Worm (Caenorhabditis elegans) whole organism, early embryonic: ENCODE data around the gene rps-12.
"Not testable (repeated sequence)": the region's sequence is repeated elsewhere in the genome, so short reads cannot be mapped to it uniquely, and the experiment has no call there.

Source experiments
- ama-1 ChIP-seq: fragments of 150-350 bp; optimal IDR thresholded peaks from 2 replicates; lab custom pipeline; 2014
- ceh-13 ChIP-seq: fragments of 200-800 bp; sonication (Bioruptor generic); optimal IDR thresholded peaks from 2 replicates; lab custom pipeline; 2018; ENCODE audit warnings: mild to moderate bottlenecking, missing genetic modification characterization, missing compliant biosample characterization
- ets-7 ChIP-seq: sonication (generic microtip); optimal IDR thresholded peaks from 2 replicates; lab custom pipeline; 2016; ENCODE audit warnings: missing genotype, missing genetic modification characterization, missing compliant biosample characterization
- hmbx-1 ChIP-seq: sonication (generic microtip); optimal IDR thresholded peaks from 2 replicates; lab custom pipeline; 2016; ENCODE audit warnings: mild to moderate bottlenecking, missing genetic modification characterization, missing compliant biosample characterization
- hmg-4 ChIP-seq: fragments of 200-800 bp; sonication (Bioruptor generic); optimal IDR thresholded peaks from 2 replicates; lab custom pipeline; 2018; ENCODE audit warnings: mild to moderate bottlenecking, missing genetic modification characterization, missing compliant biosample characterization
- pes-1 ChIP-seq: fragments of 200-800 bp; sonication (Bioruptor generic); IDR thresholded peaks from 2 replicates; pipeline ENCODE4 v1.3.6; 2022; ENCODE audit warnings: missing genetic modification reagents, missing genetic modification characterization, missing compliant biosample characterization
- scrt-1 ChIP-seq: fragments of 200-800 bp; sonication (Bioruptor generic); IDR thresholded peaks from 2 replicates; pipeline ENCODE4 v1.3.6; 2022; ENCODE audit warnings: missing genetic modification characterization, missing compliant biosample characterization
- sea-1 ChIP-seq: fragments of 200-800 bp; sonication (Bioruptor generic); conservative IDR thresholded peaks from 2 replicates; pipeline ENCODE4 v1.3.6; 2022; ENCODE audit warnings: missing genetic modification characterization, missing compliant biosample characterization
- tra-4 ChIP-seq: sonication (generic microtip); optimal IDR thresholded peaks from 2 replicates; lab custom pipeline; 2017; ENCODE audit warnings: missing genetic modification characterization, missing compliant biosample characterization

DNA sequence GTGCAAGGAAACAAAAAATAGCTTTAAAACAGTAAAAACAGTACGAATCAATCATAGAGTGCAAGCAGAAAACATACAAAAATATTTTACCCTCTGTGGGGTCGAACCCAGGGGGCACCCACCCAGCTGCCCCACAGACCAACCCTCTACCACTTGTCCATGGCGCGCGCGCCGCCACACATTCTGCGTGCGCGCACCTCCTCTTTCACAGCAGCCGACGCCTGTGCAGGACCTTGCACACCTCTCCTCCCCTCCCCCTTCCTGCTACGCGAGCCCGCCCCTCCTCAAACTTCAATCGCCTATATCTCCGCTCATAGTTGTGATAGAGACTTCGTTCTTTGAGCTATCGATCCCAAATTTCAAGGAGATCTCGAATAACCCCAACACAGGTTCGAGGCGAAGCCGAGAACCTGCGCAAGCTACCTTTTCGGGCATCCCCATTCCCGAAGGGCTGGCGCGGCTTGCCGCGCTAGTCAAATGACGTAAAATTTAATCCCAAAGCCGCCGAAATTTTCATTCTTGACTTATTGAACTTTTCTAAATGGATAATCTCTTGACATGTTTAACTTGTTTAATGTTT lies 41.7 kb upstream of the rps-12 start:
- not testable (repeated sequence) for TF ChIP-seq pes-1; hmbx-1 (tag; lab: Kevin White, UChicago); ets-7; tra-4 (tag; lab: Kevin White, UChicago); scrt-1 (GFP tag; lab: Robert Waterston, UW); ceh-13 (GFP tag; lab: Kevin White, UChicago); ama-1 (lab: Kevin White, UChicago)
- TF ChIP-seq sea-1 (0 out of 2 replicates have a peak, but pooled peaks have one; percentile 65), hmg-4 (GFP tag; lab: Kevin White, UChicago) (peak; percentile 5)
